Fruit fly (Drosophila melanogaster): ENCODE results near the gene CG9168.

The CG9168 gene

DNA sequence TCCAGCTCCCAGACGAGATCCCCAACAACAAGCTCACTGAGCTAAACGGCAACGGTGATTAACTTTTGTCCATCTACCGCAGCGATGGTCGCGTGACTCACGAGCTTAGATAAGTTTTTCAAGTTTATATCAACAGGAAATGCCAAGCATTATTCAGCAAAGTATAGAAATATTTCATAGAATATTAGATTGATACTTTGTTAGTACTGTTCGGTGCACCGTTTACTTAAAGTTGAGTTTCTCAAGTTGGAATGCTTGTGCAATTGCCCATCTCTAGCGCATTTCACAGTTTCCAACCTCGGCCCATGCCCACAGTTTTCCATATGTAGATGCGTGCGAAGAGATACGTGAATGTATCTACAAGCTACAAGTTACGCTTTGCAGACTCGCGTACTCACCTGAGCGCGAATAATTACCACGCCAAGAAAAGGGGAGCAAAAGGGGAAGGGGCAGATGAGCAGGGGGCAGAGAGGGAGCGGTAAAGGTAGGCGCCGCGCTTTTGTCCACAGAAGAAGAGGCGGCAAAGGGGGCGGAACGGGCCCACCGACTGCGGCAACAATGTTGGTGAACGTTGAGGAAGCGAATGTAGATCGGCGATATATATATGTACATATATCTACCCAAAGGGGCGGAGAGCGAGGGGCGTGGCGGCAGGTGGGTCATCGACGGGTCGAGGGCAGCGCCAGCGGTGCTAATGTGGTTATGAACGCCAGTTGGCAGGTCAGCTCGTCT lies 34.7 kb upstream of the CG9168 start (continued):
- TF ChIP-seq CG3726 (GFP tag; IDR thresholded peaks at IDR 0.05) = 0 out of 3 replicates have a peak, but pooled peaks have one; percentile 42
- TF ChIP-seq CG3407 (GFP tag; optimal IDR thresholded peaks at IDR 0.05) = peak; percentile 46
- no peak for TF ChIP-seq fru (optimal IDR thresholded peaks at IDR 0.05)
- no peak for TF ChIP-seq CG12155 (GFP tag; optimal IDR thresholded peaks at IDR 0.05)
- 0 out of 2 replicates have a peak, but pooled peaks have one; percentile 24 for TF ChIP-seq bowl (GFP tag; IDR thresholded peaks at IDR 0.05)
- TF ChIP-seq ara (GFP tag; IDR thresholded peaks at IDR 0.05) = peak; percentile 69; the same call in 1 of the 2 replicates
- peak; percentile 57; the same call in 1 of the 2 replicates for TF ChIP-seq CG32767 (GFP tag; IDR thresholded peaks at IDR 0.05)
- peak; percentile 65 for TF ChIP-seq CG14441 (GFP tag; IDR thresholded peaks at IDR 0.05)
- peak; percentile 41 for TF ChIP-seq CG15601 (tag; optimal IDR thresholded peaks at IDR 0.05)
- TF ChIP-seq H2.0 (GFP tag; IDR thresholded peaks at IDR 0.05) = peak; percentile 28; the same call in 1 of the 2 replicates
- TF ChIP-seq CG13287 (GFP tag; IDR thresholded peaks at IDR 0.05; ENCODE audit: partially characterized antibody) = peak; percentile 68
- no peak for TF ChIP-seq CG42726 (GFP tag; IDR thresholded peaks at IDR 0.05; ENCODE audit: partially characterized antibody)
- TF ChIP-seq Xrp1 (GFP tag; IDR thresholded peaks at IDR 0.05) = peak; percentile 72
- TF ChIP-seq CG10366 (GFP tag; IDR thresholded peaks at IDR 0.05) = peak; percentile 71
- no peak for TF ChIP-seq ranshi (GFP tag; IDR thresholded peaks at IDR 0.05)
- peak; percentile 43; the same call in 1 of the 2 replicates for TF ChIP-seq ssp (GFP tag; IDR thresholded peaks at IDR 0.05)
- TF ChIP-seq CG2712 (tag; optimal IDR thresholded peaks at IDR 0.05) = peak; percentile 71
- 0 out of 2 replicates have a peak, but pooled peaks have one; percentile 22 for TF ChIP-seq CG6272 (GFP tag; IDR thresholded peaks at IDR 0.05)
- TF ChIP-seq CG11560 (tag; IDR thresholded peaks at IDR 0.05) = 0 out of 3 replicates have a peak, but pooled peaks have one; percentile 13
- peak; percentile 54 for TF ChIP-seq Sry-δ (GFP tag; optimal IDR thresholded peaks at IDR 0.05)
- TF ChIP-seq CG1603 (tag; optimal IDR thresholded peaks at IDR 0.05) = peak; percentile 68
- no peak for TF ChIP-seq Awh (GFP tag; IDR thresholded peaks at IDR 0.05)
- TF ChIP-seq tna (GFP tag; IDR thresholded peaks at IDR 0.05; ENCODE audit: partially characterized antibody) = peak; percentile 43; the same call in 1 of the 2 replicates
- TF ChIP-seq sob (GFP tag; IDR thresholded peaks at IDR 0.05) = peak; percentile 54
- TF ChIP-seq bab2 (GFP tag; optimal IDR thresholded peaks at IDR 0.05) = peak; percentile 50
- peak; percentile 14 for TF ChIP-seq Hsf (GFP tag; optimal IDR thresholded peaks at IDR 0.05)
- TF ChIP-seq CG9437 (GFP tag; optimal IDR thresholded peaks at IDR 0.05) = peak; percentile 29
- 0 out of 2 replicates have a peak, but pooled peaks have one; percentile 12 for TF ChIP-seq CG3847 (GFP tag; IDR thresholded peaks at IDR 0.05)
- peak; percentile 54; the same call in 2 of the 3 replicates for TF ChIP-seq CG17361 (GFP tag; IDR thresholded peaks at IDR 0.05)
- TF ChIP-seq CG8281 (tag; optimal IDR thresholded peaks at IDR 0.05) = no peak
- TF ChIP-seq pan (optimal IDR thresholded peaks at IDR 0.05) = no peak
- peak in 1 of 2 experiments; percentile 66 for TF ChIP-seq pan (GFP tag; optimal IDR thresholded peaks at IDR 0.05 in 1 of 2, IDR thresholded peaks at IDR 0.05 in 1 of 2)
- TF ChIP-seq Ssrp (tag; optimal IDR thresholded peaks at IDR 0.05) = peak; percentile 31
- peak; percentile 30 for TF ChIP-seq bcd (GFP tag; optimal IDR thresholded peaks at IDR 0.05)
- no peak for TF ChIP-seq E2f2 (GFP tag; IDR thresholded peaks at IDR 0.05)
- TF ChIP-seq CG16863 (GFP tag; optimal IDR thresholded peaks at IDR 0.05) = peak; percentile 13
- TF ChIP-seq gcm (GFP tag; optimal IDR thresholded peaks at IDR 0.05) = peak; percentile 33
- 0 out of 3 replicates have a peak, but pooled peaks have one; percentile 21 for TF ChIP-seq CG7357 (GFP tag; IDR thresholded peaks at IDR 0.05)
- no peak for TF ChIP-seq CG11696 (GFP tag; IDR thresholded peaks at IDR 0.05)
- peak; percentile 66 for TF ChIP-seq sisA (GFP tag; IDR thresholded peaks at IDR 0.05)
- TF ChIP-seq Atf6 (GFP tag; IDR thresholded peaks at IDR 0.05) = no peak; the same call in 1 of the 2 replicates
- TF ChIP-seq grau (tag; optimal IDR thresholded peaks at IDR 0.05) = peak; percentile 59
- no peak for TF ChIP-seq cas (GFP tag; IDR thresholded peaks at IDR 0.05)
- TF ChIP-seq CG2875 (GFP tag; optimal IDR thresholded peaks at IDR 0.05) = peak; percentile 47
- peak; percentile 61 for TF ChIP-seq unc-4 (GFP tag; IDR thresholded peaks at IDR 0.05; ENCODE audit: partially characterized antibody)
- TF ChIP-seq Ptx1 (GFP tag; IDR thresholded peaks at IDR 0.05) = peak; percentile 70
- 0 out of 2 replicates have a peak, but pooled peaks have one; percentile 9 for TF ChIP-seq onecut (GFP tag; IDR thresholded peaks at IDR 0.05)
- peak; percentile 2 for TF ChIP-seq Sry-β (GFP tag; optimal IDR thresholded peaks at IDR 0.05)
- TF ChIP-seq Optix (GFP tag; IDR thresholded peaks at IDR 0.05) = peak; percentile 46; the same call in 1 of the 3 replicates
- TF ChIP-seq al (GFP tag; IDR thresholded peaks at IDR 0.05) = 0 out of 2 replicates have a peak, but pooled peaks have one; percentile 6

All from whole organism, embryonic.